Fruit fly (Drosophila melanogaster) whole organism, embryonic: ENCODE results near the gene CG13060.

ENCODE experiments used
- Blimp-1 ChIP-seq: fragments of 200-800 bp; sonication (Bioruptor generic); optimal IDR thresholded peaks from 3 replicates; lab custom pipeline; 2018; ENCODE audit warnings: missing biosample characterization, missing genetic modification characterization, mild to moderate bottlenecking, moderate library complexity, missing genetic modification reagents
- CG15269 ChIP-seq: fragments of 200-800 bp; sonication (Bioruptor generic); optimal IDR thresholded peaks from 2 replicates; lab custom pipeline; 2018; ENCODE audit warnings: missing biosample characterization, mild to moderate bottlenecking, missing genetic modification characterization, moderate library complexity
- CG16779 ChIP-seq: fragments of 200-800 bp; sonication (Bioruptor generic); IDR thresholded peaks from 2 replicates; pipeline ENCODE4 v1.3.6; 2022; ENCODE audit warnings: missing biosample characterization, missing genetic modification characterization
- CG17359 ChIP-seq: fragments of 200-800 bp; sonication (Bioruptor generic); optimal IDR thresholded peaks from 3 replicates; lab custom pipeline; 2018; ENCODE audit warnings: missing biosample characterization, mild to moderate bottlenecking, missing genetic modification characterization, moderate library complexity
- CG2678 ChIP-seq: fragments of 200-800 bp; sonication (Bioruptor generic); optimal IDR thresholded peaks from 3 replicates; lab custom pipeline; 2019; ENCODE audit warnings: missing biosample characterization, mild to moderate bottlenecking, missing genetic modification characterization, moderate library complexity
- CG2875 ChIP-seq: fragments of 200-800 bp; sonication (Bioruptor generic); optimal IDR thresholded peaks from 2 replicates; lab custom pipeline; 2017; ENCODE audit warnings: missing biosample characterization, mild to moderate bottlenecking, missing genetic modification characterization, missing genetic modification reagents
- CG31441 ChIP-seq: fragments of 200-800 bp; sonication (Bioruptor generic); IDR thresholded peaks from 2 replicates; pipeline ENCODE4 v1.3.6; 2022; ENCODE audit warnings: missing biosample characterization, missing genetic modification characterization
- CG43689 ChIP-seq: fragments of 200-800 bp; sonication (Bioruptor generic); IDR thresholded peaks from 2 replicates; pipeline ENCODE4 v1.3.6; 2022; ENCODE audit warnings: missing biosample characterization, missing genetic modification characterization
- CG5180 ChIP-seq: fragments of 200-800 bp; sonication (Bioruptor generic); optimal IDR thresholded peaks from 3 replicates; lab custom pipeline; 2017; ENCODE audit warnings: missing biosample characterization, missing genetic modification characterization, mild to moderate bottlenecking, moderate library complexity, missing genetic modification reagents
- CG6689 ChIP-seq: fragments of 200-800 bp; sonication (Bioruptor generic); IDR thresholded peaks from 2 replicates; pipeline ENCODE4 v1.3.6; 2022; ENCODE audit warnings: missing biosample characterization, missing genetic modification characterization
- CG6854 ChIP-seq: fragments of 200-800 bp; sonication (Bioruptor generic); optimal IDR thresholded peaks from 3 replicates; lab custom pipeline; 2017; ENCODE audit warnings: missing biosample characterization, mild to moderate bottlenecking, missing genetic modification characterization
- CG7839 ChIP-seq: fragments of 200-800 bp; sonication (Bioruptor generic); optimal IDR thresholded peaks from 3 replicates; lab custom pipeline; 2018; ENCODE audit warnings: missing biosample characterization, mild to moderate bottlenecking, missing genetic modification characterization, moderate library complexity
- CG8281 ChIP-seq: fragments of 200-800 bp; sonication (Bioruptor generic); optimal IDR thresholded peaks from 2 replicates; lab custom pipeline; 2018; ENCODE audit warnings: missing biosample characterization, mild to moderate bottlenecking, missing genetic modification characterization, moderate library complexity
- CG8290 ChIP-seq, 3 experiments: fragments of 200-800 bp; sonication (Bioruptor generic); optimal IDR thresholded peaks; 2 replicates each; lab custom pipeline; 2016 to 2019; ENCODE audit warnings: missing biosample characterization in 3 of 3, missing genetic modification characterization in 3 of 3, mild to moderate bottlenecking in 2 of 3, moderate library complexity in 1 of 3
- CG8478 ChIP-seq: fragments of >200 bp; optimal IDR thresholded peaks from 2 replicates; lab custom pipeline; 2018
- CG8944 ChIP-seq: fragments of 200-800 bp; sonication (Bioruptor generic); optimal IDR thresholded peaks from 3 replicates; lab custom pipeline; 2016; ENCODE audit warnings: missing biosample characterization, missing genetic modification characterization
- CoRest ChIP-seq: fragments of 200-800 bp; sonication (Bioruptor generic); optimal IDR thresholded peaks from 3 replicates; lab custom pipeline; 2018; ENCODE audit warnings: missing biosample characterization, mild to moderate bottlenecking, missing genetic modification characterization, moderate library complexity
- Drgx ChIP-seq: fragments of 200-800 bp; sonication (Bioruptor generic); IDR thresholded peaks from 2 replicates; pipeline ENCODE4 v1.3.6; 2022; ENCODE audit warnings: missing biosample characterization, missing genetic modification characterization
- Ets65A ChIP-seq: fragments of 200-800 bp; sonication (Bioruptor generic); peaks from one replicate; lab custom pipeline; 2016; ENCODE audit warnings: missing biosample characterization, missing genetic modification characterization
- Fer1 ChIP-seq: fragments of 200-800 bp; sonication (Bioruptor generic); optimal IDR thresholded peaks from 2 replicates; lab custom pipeline; 2017; ENCODE audit warnings: missing biosample characterization, mild to moderate bottlenecking, missing genetic modification characterization
- Hr51 ChIP-seq, 2 experiments: fragments of 200-800 bp; sonication (Bioruptor generic); optimal IDR thresholded peaks; 2 replicates in 1 of 2; 3 replicates in 1 of 2; lab custom pipeline; 2016 to 2018; ENCODE audit warnings: missing biosample characterization in 2 of 2, missing genetic modification characterization in 2 of 2, mild to moderate bottlenecking in 1 of 2, moderate library complexity in 1 of 2
- Oli ChIP-seq: fragments of 200-800 bp; sonication (Bioruptor generic); optimal IDR thresholded peaks from 2 replicates; lab custom pipeline; 2018; ENCODE audit warnings: missing biosample characterization, mild to moderate bottlenecking, missing genetic modification characterization, moderate library complexity
- Ptx1 ChIP-seq: fragments of 200-800 bp; sonication (Bioruptor generic); IDR thresholded peaks from 2 replicates; pipeline ENCODE4 v1.3.6; 2022; ENCODE audit warnings: missing biosample characterization, missing genetic modification characterization
- Sox102F ChIP-seq: fragments of 200-800 bp; sonication (Bioruptor generic); optimal IDR thresholded peaks from 2 replicates; lab custom pipeline; 2018; ENCODE audit warnings: missing biosample characterization, mild to moderate bottlenecking, missing genetic modification characterization, moderate library complexity
- ci ChIP-seq: fragments of 200-800 bp; sonication (Bioruptor generic); IDR thresholded peaks from 3 replicates; pipeline ENCODE4 v1.3.6; 2022; ENCODE audit warnings: missing biosample characterization, missing genetic modification characterization
- crp ChIP-seq, 2 experiments: fragments of 200-800 bp; sonication (Bioruptor generic); optimal IDR thresholded peaks; 2 replicates in 1 of 2; 3 replicates in 1 of 2; lab custom pipeline; 2017; ENCODE audit warnings: missing biosample characterization in 2 of 2, missing genetic modification characterization in 2 of 2, mild to moderate bottlenecking in 1 of 2, moderate library complexity in 1 of 2
- dmrt99B ChIP-seq: fragments of 200-800 bp; sonication (Bioruptor generic); optimal IDR thresholded peaks from 2 replicates; lab custom pipeline; 2018; ENCODE audit warnings: missing biosample characterization, mild to moderate bottlenecking, missing genetic modification characterization, moderate library complexity
- fd96Cb ChIP-seq: fragments of 200-800 bp; sonication (Bioruptor generic); optimal IDR thresholded peaks from 2 replicates; lab custom pipeline; 2018; ENCODE audit warnings: missing biosample characterization, mild to moderate bottlenecking, missing genetic modification characterization, moderate library complexity
- hkb ChIP-seq, 2 experiments: fragments of 200-800 bp in 1 of 2; fragments of >200 bp in 1 of 2; sonication (Bioruptor generic) in 1 of 2; IDR thresholded peaks in 1 of 2; optimal IDR thresholded peaks in 1 of 2; 2 replicates each; pipeline versions ENCODE4 v1.3.6 to Lab custom; 2017 to 2022; ENCODE audit warnings: missing biosample characterization in 1 of 2, missing genetic modification characterization in 1 of 2
- oc ChIP-seq: fragments of 200-800 bp; sonication (Bioruptor generic); optimal IDR thresholded peaks from 2 replicates; lab custom pipeline; 2018; ENCODE audit warnings: missing biosample characterization, mild to moderate bottlenecking, missing genetic modification characterization, moderate library complexity
- phol ChIP-seq: fragments of 200-800 bp; sonication (Bioruptor generic); optimal IDR thresholded peaks from 3 replicates; lab custom pipeline; 2018; ENCODE audit warnings: missing biosample characterization, mild to moderate bottlenecking, missing genetic modification characterization, moderate library complexity
- pita ChIP-seq: fragments of 200-800 bp; sonication (Bioruptor generic); optimal IDR thresholded peaks from 2 replicates; lab custom pipeline; 2017; ENCODE audit warnings: missing biosample characterization, mild to moderate bottlenecking, missing genetic modification characterization
- row ChIP-seq: fragments of 200-800 bp; sonication (Bioruptor generic); IDR thresholded peaks from 3 replicates; pipeline ENCODE4 v1.3.6; 2022; ENCODE audit warnings: missing biosample characterization, missing genetic modification characterization
- schlank ChIP-seq: fragments of 200-800 bp; sonication (Bioruptor generic); optimal IDR thresholded peaks from 2 replicates; lab custom pipeline; 2018; ENCODE audit warnings: missing biosample characterization, mild to moderate bottlenecking, missing genetic modification characterization
- shn ChIP-seq: fragments of 200-800 bp; sonication (Bioruptor generic); optimal IDR thresholded peaks from 3 replicates; lab custom pipeline; 2016; ENCODE audit warnings: missing biosample characterization, missing genetic modification characterization
- tin ChIP-seq: fragments of 200-800 bp; sonication (Bioruptor generic); optimal IDR thresholded peaks from 3 replicates; lab custom pipeline; 2016; ENCODE audit warnings: missing biosample characterization, missing genetic modification characterization
- toy ChIP-seq: fragments of 200-800 bp; sonication (Bioruptor generic); IDR thresholded peaks from 2 replicates; pipeline ENCODE4 v1.3.6; 2022; ENCODE audit warnings: missing biosample characterization, missing genetic modification characterization
- ttk ChIP-seq: fragments of 200-800 bp; sonication (Bioruptor generic); IDR thresholded peaks from 2 replicates; pipeline ENCODE4 v2.1.2; 2022; ENCODE audit warnings: missing biosample characterization, missing genetic modification characterization

Gene CG13060

dm6 chr3L:16339463-16339862 is 19.8 kb downstream of the CG13060 start:
- peak; percentile 17 for TF ChIP-seq CG15269 (tag; lab: Kevin White, UChicago)
- TF ChIP-seq fd96Cb (tag; lab: Kevin White, UChicago): peak; percentile 0
- 0 out of 2 replicates have a peak, but pooled peaks have one; percentile 25 for TF ChIP-seq ttk
- no peak for TF ChIP-seq hkb (optimal IDR thresholded peaks at IDR 0.05; lab: Kevin White, UChicago)
- TF ChIP-seq hkb (GFP tag; IDR thresholded peaks at IDR 0.05; lab: Robert Waterston, UW): peak; percentile 53
- peak; percentile 59 for TF ChIP-seq Sox102F (GFP tag; lab: Kevin White, UChicago)
- no peak for TF ChIP-seq CG7839 (tag; lab: Kevin White, UChicago)
- TF ChIP-seq crp (GFP tag; optimal IDR thresholded peaks at IDR 0.05; lab: Kevin White, UChicago): no peak
- 0 out of 2 replicates have a peak, but pooled peaks have one; percentile 17 for TF ChIP-seq CG6689
- no peak for TF ChIP-seq Fer1
- peak; percentile 42; the same call in 1 of the 2 replicates for TF ChIP-seq CG31441 (GFP tag; lab: Robert Waterston, UW)
- no peak for TF ChIP-seq CG2678 (tag; lab: Kevin White, UChicago)
- peak; percentile 57 for TF ChIP-seq dmrt99B
- TF ChIP-seq CoRest: peak; percentile 2
- peak; percentile 9 for TF ChIP-seq Oli (tag; lab: Kevin White, UChicago)
- 0 out of 3 replicates have a peak, but pooled peaks have one; percentile 9 for TF ChIP-seq ci (GFP tag; lab: Robert Waterston, UW)
- TF ChIP-seq Ptx1 (GFP tag; lab: Robert Waterston, UW): peak; percentile 37; the same call in 1 of the 2 replicates
- TF ChIP-seq row (GFP tag; lab: Robert Waterston, UW): peak; percentile 23; the same call in 1 of the 3 replicates
- TF ChIP-seq CG17359 (tag; lab: Kevin White, UChicago): peak; percentile 40
- TF ChIP-seq phol (tag; lab: Kevin White, UChicago): peak; percentile 18
- TF ChIP-seq toy (GFP tag; lab: Robert Waterston, UW): no peak
- peak in 1 of 2 experiments; percentile 52 for TF ChIP-seq Hr51 (GFP tag; optimal IDR thresholded peaks at IDR 0.05; lab: Kevin White, UChicago)
- TF ChIP-seq Ets65A (GFP tag; lab: Kevin White, UChicago): peak; percentile 57

dm6 chr3L:16339873-16340272 is 20.2 kb downstream of the CG13060 start:
- TF ChIP-seq CG6854 (GFP tag; lab: Kevin White, UChicago): no peak
- no peak for TF ChIP-seq CG8281 (tag; lab: Kevin White, UChicago)
- peak; percentile 98 for TF ChIP-seq Blimp-1 (GFP tag; lab: Kevin White, UChicago)
- peak; percentile 16 for TF ChIP-seq oc (tag; lab: Kevin White, UChicago)
- TF ChIP-seq CG8478: no peak
- TF ChIP-seq, all 482 proteins: peak for 2

- TF ChIP-seq CG8290 (GFP tag; optimal IDR thresholded peaks at IDR 0.05; lab: Kevin White, UChicago) (no peak), CG8290 (tag; optimal IDR thresholded peaks at IDR 0.05; lab: Kevin White, UChicago) (no peak), Drgx (no peak), tin (GFP tag; lab: Kevin White, UChicago) (no peak), shn (no peak), CG2875 (no peak), CG5180 (no peak), CG6689 (no peak), CG8944 (no peak), CG43689 (GFP tag; lab: Robert Waterston, UW) (no peak), CG16779 (GFP tag; lab: Robert Waterston, UW) (no peak), schlank (tag; lab: Kevin White, UChicago) (no peak), pita (GFP tag; lab: Kevin White, UChicago) (no peak)
These were observed 26.4 kb downstream of the CG13060 start, which contains the start of gene CG33257 for dm6 chr3L:16346023-16346422. Gene CG33257, plus strand, starts transcription at chr3L:16346323.
